Worm (Caenorhabditis elegans) whole organism, L4 larva: Measurements from ENCODE around the gene sre-41.
A peak's percentile ranks its signal among the peaks of the same experiment; 100 is the strongest.

Experiments
- F10B5.3 ChIP-seq: sonication (generic microtip); optimal IDR thresholded peaks from 2 replicates; lab custom pipeline; 2016; ENCODE audit warnings: mild to moderate bottlenecking, missing genetic modification characterization, missing compliant biosample characterization
- F44E2.7 ChIP-seq: fragments of 200-800 bp; sonication (Bioruptor generic); IDR thresholded peaks from 2 replicates; pipeline ENCODE4 v2.1.2; 2022; ENCODE audit warnings: missing genetic modification characterization, missing compliant biosample characterization
- Y5F2A.4 ChIP-seq: fragments of 200-800 bp; sonication (Bioruptor generic); optimal IDR thresholded peaks from 2 replicates; lab custom pipeline; 2018; ENCODE audit warnings: mild to moderate bottlenecking, missing genetic modification characterization, missing compliant biosample characterization
- ZK337.2 ChIP-seq: fragments of 200-800 bp; sonication (Bioruptor generic); IDR thresholded peaks from 2 replicates; pipeline ENCODE4 v1.3.6; 2022; ENCODE audit warnings: missing genetic modification reagents, missing genetic modification characterization, missing compliant biosample characterization
- ZK546.5 ChIP-seq, 2 experiments: sonication (generic microtip); optimal IDR thresholded peaks; 2 replicates each; lab custom pipeline; 2017; ENCODE audit warnings: missing biosample characterization in 2 of 2, missing genetic modification characterization in 2 of 2
- aha-1 ChIP-seq: fragments of 150-350 bp; peaks from one replicate; lab custom pipeline; 2014; ENCODE audit warnings: missing biosample characterization, missing genetic modification characterization
- arid-1 ChIP-seq: fragments of 200-800 bp; sonication (Bioruptor generic); conservative IDR thresholded peaks from 2 replicates; pipeline ENCODE4 v1.3.6; 2022; ENCODE audit warnings: missing genetic modification reagents, missing genetic modification characterization, missing compliant biosample characterization
- ceh-28 ChIP-seq: fragments of 150-350 bp; optimal IDR thresholded peaks from 2 replicates; lab custom pipeline; 2014; ENCODE audit warnings: missing biosample characterization, missing genetic modification reagents, missing genetic modification characterization
- ceh-44 ChIP-seq: fragments of 200-800 bp; sonication (Bioruptor generic); IDR thresholded peaks from 2 replicates; pipeline ENCODE4 v1.3.6; 2022; ENCODE audit warnings: missing genetic modification reagents, missing genetic modification characterization, missing compliant biosample characterization
- ceh-82 ChIP-seq: sonication (generic microtip); optimal IDR thresholded peaks from 2 replicates; lab custom pipeline; 2017; ENCODE audit warnings: missing biosample characterization, missing genetic modification characterization
- daf-12 ChIP-seq: fragments of 150-350 bp; optimal IDR thresholded peaks from 2 replicates; lab custom pipeline; 2014; ENCODE audit warnings: missing biosample characterization, missing genetic modification reagents, missing genetic modification characterization
- daf-16 ChIP-seq, 3 experiments: sonication (generic microtip); optimal IDR thresholded peaks; 2 replicates each; lab custom pipeline; 2016 to 2017; ENCODE audit warnings: missing genetic modification characterization in 3 of 3, missing genetic modification reagents in 3 of 3, mild to moderate bottlenecking in 2 of 3, missing compliant biosample characterization in 2 of 3, missing biosample characterization in 1 of 3, moderate library complexity in 1 of 3
- dmd-8 ChIP-seq: fragments of 200-800 bp; sonication (Bioruptor generic); IDR thresholded peaks from 2 replicates; pipeline ENCODE4 v1.3.6; 2022; ENCODE audit warnings: missing genetic modification characterization, missing compliant biosample characterization
- duxl-1 ChIP-seq: sonication (generic microtip); optimal IDR thresholded peaks from 2 replicates; lab custom pipeline; 2016; ENCODE audit warnings: mild to moderate bottlenecking, missing genetic modification characterization, moderate library complexity, missing compliant biosample characterization; ENCODE audit not compliant: poor library complexity
- egl-27 ChIP-seq: sonication (generic microtip); optimal IDR thresholded peaks from 3 replicates; lab custom pipeline; 2017; ENCODE audit warnings: missing biosample characterization, missing genetic modification reagents, missing genetic modification characterization
- egl-43 ChIP-seq: fragments of 200-800 bp; sonication (Bioruptor generic); IDR thresholded peaks from 2 replicates; pipeline ENCODE4 v1.3.6; 2022; ENCODE audit warnings: missing genetic modification reagents, missing genetic modification characterization, missing compliant biosample characterization
- fos-1 ChIP-seq: fragments of 150-350 bp; optimal IDR thresholded peaks from 2 replicates; lab custom pipeline; 2014; ENCODE audit warnings: missing biosample characterization, missing genetic modification characterization
- hif-1 ChIP-seq, 2 experiments: sonication (generic microtip); optimal IDR thresholded peaks; 2 replicates each; lab custom pipeline; 2016 to 2017; ENCODE audit warnings: missing compliant biosample characterization in 2 of 2, missing genetic modification characterization in 2 of 2, missing genetic modification reagents in 2 of 2, missing genotype in 2 of 2, mild to moderate bottlenecking in 1 of 2
- hlh-11 ChIP-seq: fragments of 200-800 bp; sonication (Bioruptor generic); optimal IDR thresholded peaks from 2 replicates; lab custom pipeline; 2018; ENCODE audit warnings: mild to moderate bottlenecking, missing genetic modification characterization, missing compliant biosample characterization
- hlh-30 ChIP-seq: sonication (generic microtip); optimal IDR thresholded peaks from 2 replicates; lab custom pipeline; 2017; ENCODE audit warnings: antibody characterized with exemption, mild to moderate bottlenecking, missing genetic modification characterization, missing compliant biosample characterization; ENCODE audit not compliant: insufficient read depth
- lim-7 ChIP-seq: fragments of 200-800 bp; sonication (Bioruptor generic); IDR thresholded peaks from 2 replicates; pipeline ENCODE4 v1.3.6; 2022; ENCODE audit warnings: missing genetic modification characterization, missing compliant biosample characterization
- lin-1 ChIP-seq: fragments of 200-800 bp; sonication (Bioruptor generic); IDR thresholded peaks from 2 replicates; pipeline ENCODE4 v1.3.6; 2022; ENCODE audit warnings: missing genetic modification reagents, missing genetic modification characterization, missing compliant biosample characterization
- lin-15B ChIP-seq: fragments of 150-350 bp; sonication (generic microtip); optimal IDR thresholded peaks from 3 replicates; lab custom pipeline; 2014; ENCODE audit warnings: missing biosample characterization, missing genetic modification characterization
- lin-38 ChIP-seq: fragments of 200-800 bp; sonication (Bioruptor generic); IDR thresholded peaks from 2 replicates; pipeline ENCODE4 v1.3.6; 2022; ENCODE audit warnings: missing genetic modification reagents, missing genetic modification characterization, missing compliant biosample characterization
- lsy-2 ChIP-seq, 2 experiments: fragments of 150-350 bp in 1 of 2; sonication (generic microtip) in 1 of 2; optimal IDR thresholded peaks; 2 replicates each; lab custom pipeline; 2014 to 2017; ENCODE audit warnings: missing biosample characterization in 2 of 2, missing genetic modification characterization in 2 of 2
- mes-2 ChIP-seq: sonication (generic microtip); optimal IDR thresholded peaks from 2 replicates; lab custom pipeline; 2016; ENCODE audit warnings: missing genotype, mild to moderate bottlenecking, missing genetic modification characterization, missing compliant biosample characterization; ENCODE audit not compliant: poor library complexity, severe bottlenecking
- nhr-111 ChIP-seq: fragments of 200-800 bp; sonication (Bioruptor generic); optimal IDR thresholded peaks from 2 replicates; lab custom pipeline; 2018; ENCODE audit warnings: mild to moderate bottlenecking, missing genetic modification characterization, missing compliant biosample characterization
- nhr-237 ChIP-seq: sonication (generic microtip); optimal IDR thresholded peaks from 2 replicates; lab custom pipeline; 2017; ENCODE audit warnings: missing biosample characterization, missing genetic modification characterization
- nhr-28 ChIP-seq: fragments of 150-350 bp; optimal IDR thresholded peaks from 2 replicates; lab custom pipeline; 2014; ENCODE audit warnings: missing biosample characterization, missing genetic modification characterization
- nhr-41 ChIP-seq: fragments of 200-800 bp; sonication (Bioruptor generic); IDR thresholded peaks from 2 replicates; pipeline ENCODE4 v1.3.6; 2022; ENCODE audit warnings: missing genetic modification reagents, missing genetic modification characterization, missing compliant biosample characterization
- nhr-6 ChIP-seq: fragments of 150-350 bp; optimal IDR thresholded peaks from 2 replicates; lab custom pipeline; 2014; ENCODE audit warnings: missing biosample characterization, missing genetic modification characterization
- nhr-77 ChIP-seq: fragments of 150-350 bp; optimal IDR thresholded peaks from 2 replicates; lab custom pipeline; 2014; ENCODE audit warnings: missing biosample characterization, missing genetic modification characterization
- pqm-1 ChIP-seq: sonication (generic microtip); optimal IDR thresholded peaks from 2 replicates; lab custom pipeline; 2017; ENCODE audit warnings: missing biosample characterization, missing genetic modification characterization
- set-16 ChIP-seq: fragments of 200-800 bp; sonication (Bioruptor generic); IDR thresholded peaks from 2 replicates; pipeline ENCODE4 v1.3.6; 2022; ENCODE audit warnings: missing genetic modification reagents, missing genetic modification characterization, missing compliant biosample characterization
- tra-1 ChIP-seq: fragments of 200-800 bp; sonication (Bioruptor generic); IDR thresholded peaks from 2 replicates; pipeline ENCODE4 v1.3.6; 2022; ENCODE audit warnings: missing genetic modification reagents, missing genetic modification characterization, missing compliant biosample characterization
- unc-62 ChIP-seq, 3 experiments: fragments of 150-350 bp in 1 of 3; sonication (generic microtip); optimal IDR thresholded peaks in 2 of 3; peaks in 1 of 3; 1 replicate in 1 of 3; 2 replicates in 2 of 3; lab custom pipeline; 2014 to 2017; ENCODE audit warnings: missing biosample characterization in 3 of 3, missing genetic modification characterization in 3 of 3, missing genetic modification reagents in 3 of 3, missing genotype in 1 of 3
- vab-7 ChIP-seq: fragments of 200-800 bp; sonication (Bioruptor generic); IDR thresholded peaks from 2 replicates; pipeline ENCODE4 v1.3.6; 2022; ENCODE audit warnings: missing genetic modification reagents, missing genetic modification characterization, missing compliant biosample characterization
- ztf-7 ChIP-seq: fragments of 150-350 bp; optimal IDR thresholded peaks from 2 replicates; lab custom pipeline; 2014; ENCODE audit warnings: missing biosample characterization, missing genetic modification characterization

Gene sre-41

DNA sequence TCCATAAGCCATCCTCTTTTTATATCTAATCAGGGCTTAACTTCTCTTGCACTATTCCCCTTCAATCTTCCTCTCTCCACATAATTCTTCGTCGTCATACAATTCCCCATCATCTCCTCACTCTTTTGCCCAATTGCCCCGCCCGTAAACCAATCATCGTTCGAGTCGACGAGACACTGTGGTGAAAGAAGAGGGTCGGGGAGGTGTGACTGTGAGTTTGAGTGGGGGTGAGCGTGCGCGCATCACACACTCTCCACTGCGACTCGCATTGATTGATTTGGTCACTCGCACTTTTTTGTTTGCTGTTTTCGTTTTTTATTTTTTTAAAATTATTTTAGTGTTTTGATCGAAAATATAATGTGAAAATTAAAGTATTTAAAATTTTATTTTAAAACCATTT is 48.9 kb upstream of the sre-41 start (continued):
- no peak for TF ChIP-seq nhr-41 (GFP tag; lab: Robert Waterston, UW)
- no peak for TF ChIP-seq daf-16 (GFP tag; optimal IDR thresholded peaks at IDR 0.05; lab: Kevin White, UChicago)
- TF ChIP-seq daf-16 (tag; optimal IDR thresholded peaks at IDR 0.05; lab: Kevin White, UChicago), result peak; percentile 53
- no peak for TF ChIP-seq egl-43 (GFP tag; lab: Robert Waterston, UW)
- no peak for TF ChIP-seq lin-1 (GFP tag; lab: Robert Waterston, UW)
- no peak for TF ChIP-seq arid-1 (GFP tag; lab: Robert Waterston, UW)
- TF ChIP-seq nhr-111 (GFP tag; lab: Kevin White, UChicago), result no peak
- no peak for TF ChIP-seq ZK337.2 (GFP tag; lab: Robert Waterston, UW)
- TF ChIP-seq unc-62 (GFP tag; optimal IDR thresholded peaks at IDR 0.05 in 1 of 2; lab: Kevin White, UChicago), result no peak
- no peak for TF ChIP-seq unc-62 (tag; optimal IDR thresholded peaks at IDR 0.05; lab: Kevin White, UChicago)
- TF ChIP-seq tra-1 (GFP tag; lab: Robert Waterston, UW), result no peak
- TF ChIP-seq lsy-2 (tag; optimal IDR thresholded peaks at IDR 0.05; lab: Kevin White, UChicago), result peak; percentile 65 to 94
- no peak for TF ChIP-seq egl-27 (tag; lab: Kevin White, UChicago)
- peak; percentile 46 for TF ChIP-seq ceh-28
- TF ChIP-seq Y5F2A.4, result no peak
- no peak for TF ChIP-seq ZK546.5 (tag; optimal IDR thresholded peaks at IDR 0.05; lab: Kevin White, UChicago)

DNA sequence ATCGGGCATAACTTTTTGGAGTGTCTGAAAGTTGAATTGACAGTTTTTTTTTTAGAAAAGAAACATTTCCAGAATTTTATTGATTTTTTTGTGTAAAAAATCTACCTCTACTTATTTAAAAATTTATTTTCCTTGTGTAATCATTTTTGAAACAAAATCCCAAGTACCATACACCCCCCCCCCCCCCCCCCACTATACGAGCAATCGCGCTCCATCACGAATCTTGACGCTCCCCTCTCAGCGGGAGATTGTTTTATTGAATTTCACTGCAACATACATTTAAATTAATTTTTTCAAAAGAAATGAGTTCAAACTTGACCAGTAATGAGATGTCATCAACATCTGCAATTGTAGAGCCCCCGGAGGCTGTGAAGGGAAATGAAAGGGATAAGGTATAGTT is 48.4 kb upstream of the sre-41 start, which contains the start of gene sop-2:
TSS of gene sop-2 (plus strand) at position 301 of the 400 bp plus-strand sequence.
- no peak for TF ChIP-seq lim-7 (GFP tag; lab: Robert Waterston, UW)
- no peak for TF ChIP-seq ceh-82 (tag; lab: Kevin White, UChicago)
- TF ChIP-seq lin-38, result no peak
- TF ChIP-seq lin-15B, result no peak
- no peak for TF ChIP-seq fos-1 (tag; lab: Kevin White, UChicago)
- TF ChIP-seq mes-2 (tag; lab: Kevin White, UChicago), result no peak
- TF ChIP-seq egl-43 (GFP tag; lab: Robert Waterston, UW), result no peak
- TF ChIP-seq pqm-1 (tag; lab: Kevin White, UChicago), result no peak

DNA sequence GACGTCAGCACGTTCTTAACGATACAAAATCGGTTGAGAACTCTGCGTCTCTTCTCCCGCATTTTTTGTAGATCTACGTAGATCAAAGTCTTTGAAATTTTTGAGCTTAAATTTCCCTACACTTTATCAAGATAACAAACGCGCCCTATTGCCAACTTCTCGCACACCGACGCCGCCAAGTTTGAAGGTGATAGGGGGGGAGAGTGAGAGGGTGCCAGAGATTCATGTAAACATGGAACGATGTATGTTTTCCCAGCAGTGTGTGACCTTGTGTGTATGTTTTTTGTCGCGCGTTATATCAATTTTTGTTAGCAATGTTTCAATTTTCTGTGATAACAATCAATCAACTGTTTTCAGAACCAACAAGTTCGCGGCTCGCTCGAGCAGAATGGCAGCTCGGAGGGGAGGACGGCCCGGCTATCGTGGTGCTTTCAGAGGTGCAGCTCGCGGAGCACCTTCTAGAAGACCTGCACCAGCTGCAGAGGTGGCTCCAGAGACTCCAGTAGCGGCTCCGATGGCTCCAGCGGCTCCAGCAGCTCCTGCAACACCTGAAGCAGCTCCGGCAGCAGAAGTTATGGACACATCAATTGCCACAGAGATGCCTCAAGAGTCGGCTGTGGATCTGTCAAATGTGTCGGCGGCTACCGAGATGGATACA is 46.4 kb upstream of the sre-41 start:
- TF ChIP-seq daf-16 (GFP tag; optimal IDR thresholded peaks at IDR 0.05; lab: Kevin White, UChicago) (no peak), daf-16 (tag; optimal IDR thresholded peaks at IDR 0.05; lab: Kevin White, UChicago) (peak; percentile 69), mes-2 (tag; lab: Kevin White, UChicago) (peak; percentile 37), F44E2.7 (GFP tag; lab: Robert Waterston, UW) (no peak), ceh-82 (tag; lab: Kevin White, UChicago) (no peak), ceh-44 (GFP tag; lab: Robert Waterston, UW) (no peak), vab-7 (GFP tag; lab: Robert Waterston, UW) (no peak), set-16 (peak; percentile 97), aha-1 (tag; lab: Kevin White, UChicago) (peak; percentile 23), nhr-6 (no peak), egl-43 (GFP tag; lab: Robert Waterston, UW) (peak; percentile 54; the same call in 1 of the 2 replicates), dmd-8 (GFP tag; lab: Robert Waterston, UW) (no peak), F10B5.3 (tag; lab: Kevin White, UChicago) (no peak), tra-1 (GFP tag; lab: Robert Waterston, UW) (no peak), nhr-28 (tag; lab: Kevin White, UChicago) (peak; percentile 11), hlh-30 (tag; lab: Kevin White, UChicago) (peak; percentile 17), lin-38 (peak; percentile 45), egl-27 (tag; lab: Kevin White, UChicago) (no peak)
- TF ChIP-seq, all 104 proteins: peak for 8

DNA sequence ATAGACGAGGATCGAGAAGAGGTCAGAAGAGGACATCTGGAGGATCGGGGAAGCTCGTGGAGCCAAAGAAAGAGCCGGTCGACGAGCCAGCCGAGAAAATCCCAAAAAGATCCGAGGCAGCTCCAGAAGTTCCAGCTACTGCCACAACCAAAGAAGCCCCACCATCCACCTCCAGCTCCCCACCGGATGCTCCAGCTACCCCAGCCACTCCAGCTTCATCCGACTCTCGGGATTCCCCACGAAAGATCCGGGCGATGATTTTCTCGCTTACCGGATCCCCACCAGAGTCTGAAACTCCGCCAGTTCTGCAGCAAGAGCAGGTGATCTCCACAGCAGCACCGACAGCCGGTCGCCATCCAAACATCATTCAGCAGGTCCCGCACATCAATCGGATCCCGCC is 45.2 kb upstream of the sre-41 start:
- no peak for TF ChIP-seq pqm-1 (tag; lab: Kevin White, UChicago)
- no peak for TF ChIP-seq nhr-237 (tag; lab: Kevin White, UChicago)
- TF ChIP-seq egl-27 (tag; lab: Kevin White, UChicago), result no peak
- TF ChIP-seq daf-12, result no peak
- TF ChIP-seq egl-43 (GFP tag; lab: Robert Waterston, UW), result no peak
- TF ChIP-seq tra-1 (GFP tag; lab: Robert Waterston, UW), result no peak
- no peak for TF ChIP-seq ztf-7
- TF ChIP-seq aha-1 (tag; lab: Kevin White, UChicago), result peak; percentile 67
- no peak for TF ChIP-seq Y5F2A.4
- TF ChIP-seq lim-7 (GFP tag; lab: Robert Waterston, UW), result 0 out of 2 replicates have a peak, but pooled peaks have one; percentile 37
- TF ChIP-seq set-16, result peak; percentile 91
- TF ChIP-seq nhr-77 (tag; lab: Kevin White, UChicago), result no peak
- no peak for TF ChIP-seq hif-1 (tag; optimal IDR thresholded peaks at IDR 0.05; lab: Kevin White, UChicago)
- no peak for TF ChIP-seq hlh-11 (tag; lab: Kevin White, UChicago)
- no peak for TF ChIP-seq duxl-1 (tag; lab: Kevin White, UChicago)
